Fruit fly (Drosophila melanogaster) whole organism, pupa: ENCODE data around the gene CG45089.

ENCODE experiments used
- CG10348 ChIP-seq: fragments of 200-800 bp; sonication (Bioruptor generic); IDR thresholded peaks from 2 replicates; pipeline ENCODE4 v1.3.6; 2022; ENCODE audit warnings: missing biosample characterization, missing genetic modification characterization
- CG12605 ChIP-seq: fragments of 200-800 bp; sonication (Bioruptor generic); IDR thresholded peaks from 2 replicates; pipeline ENCODE4 v1.3.6; 2022; ENCODE audit warnings: missing biosample characterization, missing genetic modification characterization
- CG13204 ChIP-seq: fragments of 200-800 bp; sonication (Bioruptor generic); optimal IDR thresholded peaks from 2 replicates; lab custom pipeline; 2018; ENCODE audit warnings: missing biosample characterization, mild to moderate bottlenecking, missing genetic modification characterization, moderate library complexity
- CG14655 ChIP-seq: fragments of 200-800 bp; sonication (Bioruptor generic); optimal IDR thresholded peaks from 3 replicates; lab custom pipeline; 2017; ENCODE audit warnings: mild to moderate bottlenecking, missing biosample characterization, missing genetic modification reagents, missing genetic modification characterization
- CG15710 ChIP-seq: fragments of 200-800 bp; sonication (Bioruptor generic); optimal IDR thresholded peaks from 2 replicates; lab custom pipeline; 2018; ENCODE audit warnings: missing biosample characterization, mild to moderate bottlenecking, missing genetic modification characterization, moderate library complexity
- CG17806 ChIP-seq: fragments of 200-800 bp; sonication (Bioruptor generic); optimal IDR thresholded peaks from 2 replicates; lab custom pipeline; 2018; ENCODE audit warnings: missing biosample characterization, mild to moderate bottlenecking, missing genetic modification characterization, moderate library complexity
- CG32121 ChIP-seq: fragments of 200-800 bp; sonication (Bioruptor generic); IDR thresholded peaks from 2 replicates; pipeline ENCODE4 v1.3.6; 2022; ENCODE audit warnings: missing biosample characterization, missing genetic modification characterization
- CG34367 ChIP-seq: fragments of 200-800 bp; sonication (Bioruptor generic); optimal IDR thresholded peaks from 2 replicates; lab custom pipeline; 2018; ENCODE audit warnings: missing biosample characterization, mild to moderate bottlenecking, missing genetic modification characterization
- CG4496 ChIP-seq: fragments of 200-800 bp; sonication (Bioruptor generic); IDR thresholded peaks from 3 replicates; pipeline ENCODE4 v1.3.6; 2022; ENCODE audit warnings: missing biosample characterization, missing genetic modification characterization
- CG8159 ChIP-seq: fragments of 200-800 bp; sonication (Bioruptor generic); optimal IDR thresholded peaks from 3 replicates; lab custom pipeline; 2018; ENCODE audit warnings: missing biosample characterization, mild to moderate bottlenecking, missing genetic modification characterization, moderate library complexity
- CG8301 ChIP-seq: fragments of 200-800 bp; sonication (Bioruptor generic); optimal IDR thresholded peaks from 2 replicates; lab custom pipeline; 2018; ENCODE audit warnings: missing biosample characterization, mild to moderate bottlenecking, missing genetic modification characterization
- CG9948 ChIP-seq: fragments of 200-800 bp; sonication (Bioruptor generic); optimal IDR thresholded peaks from 2 replicates; lab custom pipeline; 2018; ENCODE audit warnings: missing biosample characterization, mild to moderate bottlenecking, missing genetic modification characterization, moderate library complexity
- D1 ChIP-seq: fragments of 200-800 bp; sonication (Bioruptor generic); optimal IDR thresholded peaks from 2 replicates; lab custom pipeline; 2018; ENCODE audit warnings: missing biosample characterization, mild to moderate bottlenecking, missing genetic modification characterization, moderate library complexity
- EcR ChIP-seq: fragments of 200-800 bp; sonication (Bioruptor generic); optimal IDR thresholded peaks from 3 replicates; lab custom pipeline; 2019; ENCODE audit warnings: missing biosample characterization, missing genetic modification characterization, mild to moderate bottlenecking, moderate library complexity, missing genetic modification reagents
- Ets98B ChIP-seq: fragments of 200-800 bp; sonication (Bioruptor generic); IDR thresholded peaks from 2 replicates; pipeline ENCODE4 v1.3.6; 2022; ENCODE audit warnings: missing biosample characterization, missing genetic modification characterization
- Pif1B ChIP-seq: fragments of 200-800 bp; sonication (Bioruptor generic); optimal IDR thresholded peaks from 3 replicates; lab custom pipeline; 2016; ENCODE audit warnings: missing biosample characterization, missing genetic modification characterization
- Snoo ChIP-seq: fragments of 200-800 bp; sonication (Bioruptor generic); optimal IDR thresholded peaks from 3 replicates; lab custom pipeline; 2017; ENCODE audit warnings: missing biosample characterization, mild to moderate bottlenecking, missing genetic modification characterization, inconsistent platforms
- fd96Ca ChIP-seq: fragments of 200-800 bp; sonication (Bioruptor generic); IDR thresholded peaks from 3 replicates; pipeline ENCODE4 v1.3.6; 2022; ENCODE audit warnings: missing biosample characterization, missing genetic modification characterization
- gl ChIP-seq: fragments of 200-800 bp; sonication (Bioruptor generic); optimal IDR thresholded peaks from 2 replicates; lab custom pipeline; 2018; ENCODE audit warnings: missing biosample characterization, mild to moderate bottlenecking, missing genetic modification characterization
- rn ChIP-seq: fragments of 200-800 bp; sonication (Bioruptor generic); IDR thresholded peaks from 2 replicates; pipeline ENCODE4 v1.3.6; 2022; ENCODE audit warnings: missing biosample characterization, missing genetic modification characterization

The CG45089 gene

dm6 chrX:7874094-7874493 is 19.5 kb downstream of the CG45089 start, which contains the start of gene Ir7c:
TSS of gene Ir7c (plus strand) at chrX:7874394.
- TF ChIP-seq CG34367 (tag; lab: Kevin White, UChicago) (no peak), rn (GFP tag; lab: Robert Waterston, UW) (no peak), CG13204 (no peak), Ets98B (GFP tag; lab: Robert Waterston, UW) (no peak), EcR (GFP tag; lab: Kevin White, UChicago) (no peak), CG8301 (tag; lab: Kevin White, UChicago) (no peak), CG15710 (no peak)

dm6 chrX:7873172-7873930 is 20.2 kb downstream of the CG45089 start, which contains the start of gene dec:
TSS of gene dec (minus strand) at chrX:7873222.
- TF ChIP-seq CG15710 (no peak), CG14655 (GFP tag; lab: Kevin White, UChicago) (no peak), CG8301 (tag; lab: Kevin White, UChicago) (no peak), CG13204 (no peak), CG10348 (GFP tag; lab: Robert Waterston, UW) (no peak), gl (no peak), Ets98B (GFP tag; lab: Robert Waterston, UW) (no peak), CG8159 (tag; lab: Kevin White, UChicago) (no peak), CG12605 (GFP tag; lab: Robert Waterston, UW) (no peak), fd96Ca (GFP tag; lab: Robert Waterston, UW) (no peak), CG9948 (tag; lab: Kevin White, UChicago) (no peak), Pif1B (GFP tag; lab: Kevin White, UChicago) (no peak), D1 (tag; lab: Kevin White, UChicago) (no peak), CG17806 (no peak)

DNA sequence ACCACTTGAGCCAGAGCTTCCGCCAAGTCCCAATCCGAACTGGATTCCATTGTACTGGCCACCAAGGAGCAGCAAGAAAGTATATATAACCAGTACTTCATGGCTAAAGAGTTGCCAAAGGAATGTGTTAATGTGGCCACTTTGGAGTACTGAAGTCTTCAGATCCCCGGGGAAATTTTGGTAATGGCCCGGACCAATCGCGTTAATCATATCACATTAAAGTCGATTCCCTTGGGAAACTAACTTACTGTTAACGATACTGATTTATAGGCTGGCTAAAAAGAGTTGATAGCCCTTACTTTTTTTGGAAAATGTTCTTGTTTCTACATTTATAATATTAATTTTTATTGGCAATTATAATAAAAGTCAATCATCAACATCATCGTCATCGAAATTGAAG is 26.7 kb downstream of the CG45089 start, which contains the start of gene Ir7b:
Ir7b (minus strand) TSS at position 101 of the 400 bp plus-strand sequence.
- no peak for TF ChIP-seq CG34367 (tag; lab: Kevin White, UChicago)
- no peak for TF ChIP-seq CG4496 (GFP tag; lab: Robert Waterston, UW)
- no peak for TF ChIP-seq D1 (tag; lab: Kevin White, UChicago)
- no peak for TF ChIP-seq gl
- no peak for TF ChIP-seq Ets98B (GFP tag; lab: Robert Waterston, UW)
- TF ChIP-seq CG14655 (GFP tag; lab: Kevin White, UChicago) = no peak
- no peak for TF ChIP-seq CG12605 (GFP tag; lab: Robert Waterston, UW)
- no peak for TF ChIP-seq rn (GFP tag; lab: Robert Waterston, UW)
- TF ChIP-seq Snoo (tag; lab: Kevin White, UChicago) = no peak
- no peak for TF ChIP-seq CG13204
- no peak for TF ChIP-seq fd96Ca (GFP tag; lab: Robert Waterston, UW)
- TF ChIP-seq CG15710 = no peak
- TF ChIP-seq CG8301 (tag; lab: Kevin White, UChicago) = no peak
- no peak for TF ChIP-seq CG32121 (GFP tag; lab: Robert Waterston, UW)
- TF ChIP-seq EcR (GFP tag; lab: Kevin White, UChicago) = no peak
- TF ChIP-seq, all 21 proteins: peak for 0

dm6 chrX:7857873-7858272 is 35.7 kb downstream of the CG45089 start, which contains the start of gene CG1409:
TSS of gene CG1409 (plus strand) at chrX:7858173.
- TF ChIP-seq fd96Ca (GFP tag; lab: Robert Waterston, UW) (no peak), CG34367 (tag; lab: Kevin White, UChicago) (no peak), rn (GFP tag; lab: Robert Waterston, UW) (no peak), EcR (GFP tag; lab: Kevin White, UChicago) (no peak), CG12605 (GFP tag; lab: Robert Waterston, UW) (no peak), Ets98B (GFP tag; lab: Robert Waterston, UW) (no peak)
- TF ChIP-seq, all 21 proteins: peak for 0

- TF ChIP-seq rn (GFP tag; lab: Robert Waterston, UW) (no peak), CG9948 (tag; lab: Kevin White, UChicago) (no peak), CG17806 (no peak)
Observed at dm6 chrX:7854144-7854543, 39.5 kb downstream of the CG45089 start, which contains the start of gene CG10920. TSS of gene CG10920 (minus strand) at chrX:7854244.
